Worm (Caenorhabditis elegans) whole organism, L2 larva: ENCODE data around the gene K12H6.12.

ENCODE experiments used
- C34F6.9 ChIP-seq: fragments of 150-350 bp; optimal IDR thresholded peaks from 2 replicates; lab custom pipeline; 2014; ENCODE audit warnings: missing biosample characterization, missing genetic modification characterization
- F13H6.1 ChIP-seq: sonication (generic microtip); optimal IDR thresholded peaks from 2 replicates; lab custom pipeline; 2016; ENCODE audit warnings: missing genetic modification characterization, missing compliant biosample characterization
- R02D3.7 ChIP-seq: fragments of 150-350 bp; optimal IDR thresholded peaks from 2 replicates; lab custom pipeline; 2014; ENCODE audit warnings: missing biosample characterization, missing genetic modification characterization
- Y55F3AM.14 ChIP-seq: fragments of 200-800 bp; sonication (Bioruptor generic); optimal IDR thresholded peaks from 2 replicates; lab custom pipeline; 2018; ENCODE audit warnings: mild to moderate bottlenecking, missing genetic modification characterization, missing compliant biosample characterization
- ZK546.5 ChIP-seq: sonication (generic microtip); optimal IDR thresholded peaks from 2 replicates; lab custom pipeline; 2017; ENCODE audit warnings: missing biosample characterization, missing genetic modification characterization
- alr-1 ChIP-seq: fragments of 150-350 bp; optimal IDR thresholded peaks from 2 replicates; lab custom pipeline; 2014; ENCODE audit warnings: missing biosample characterization, missing genetic modification characterization
- aly-2 ChIP-seq: fragments of 150-350 bp; optimal IDR thresholded peaks from 2 replicates; lab custom pipeline; 2014; ENCODE audit warnings: missing biosample characterization, missing genetic modification characterization
- ama-1 ChIP-seq: fragments of 150-350 bp; optimal IDR thresholded peaks from 2 replicates; lab custom pipeline; 2018; ENCODE audit warnings: inconsistent platforms
- blmp-1 ChIP-seq: sonication (generic microtip); optimal IDR thresholded peaks from 2 replicates; lab custom pipeline; 2017; ENCODE audit warnings: missing genetic modification characterization, mild to moderate bottlenecking, missing compliant biosample characterization, antibody characterized with exemption, moderate library complexity; ENCODE audit not compliant: insufficient read depth
- ceh-16 ChIP-seq: fragments of 150-350 bp; optimal IDR thresholded peaks from 2 replicates; lab custom pipeline; 2014; ENCODE audit warnings: missing biosample characterization, missing genetic modification characterization
- ceh-82 ChIP-seq: fragments of 150-350 bp; optimal IDR thresholded peaks from 2 replicates; lab custom pipeline; 2014; ENCODE audit warnings: missing biosample characterization, missing genetic modification characterization
- crh-2 ChIP-seq: sonication (generic microtip); optimal IDR thresholded peaks from 2 replicates; lab custom pipeline; 2017; ENCODE audit warnings: missing biosample characterization, missing genetic modification characterization
- dmd-4 ChIP-seq: sonication (generic microtip); optimal IDR thresholded peaks from 2 replicates; lab custom pipeline; 2017; ENCODE audit warnings: missing biosample characterization, missing genetic modification characterization
- egl-27 ChIP-seq: sonication (generic microtip); optimal IDR thresholded peaks from 3 replicates; lab custom pipeline; 2017; ENCODE audit warnings: missing biosample characterization, missing genetic modification reagents, missing genetic modification characterization
- elt-1 ChIP-seq: fragments of 150-350 bp; optimal IDR thresholded peaks from 2 replicates; lab custom pipeline; 2014; ENCODE audit warnings: missing biosample characterization, missing genetic modification characterization
- elt-3 ChIP-seq: sonication (generic microtip); optimal IDR thresholded peaks from 2 replicates; lab custom pipeline; 2017; ENCODE audit warnings: missing biosample characterization, missing genetic modification characterization
- fos-1 ChIP-seq: fragments of 150-350 bp; optimal IDR thresholded peaks from 2 replicates; lab custom pipeline; 2014; ENCODE audit warnings: missing biosample characterization, missing genetic modification characterization
- lin-11 ChIP-seq: fragments of 150-350 bp; sonication (generic microtip); optimal IDR thresholded peaks from 2 replicates; lab custom pipeline; 2014; ENCODE audit warnings: missing biosample characterization, missing genetic modification characterization, inconsistent platforms, mixed read lengths
- lin-13 ChIP-seq: fragments of 150-350 bp; optimal IDR thresholded peaks from 2 replicates; lab custom pipeline; 2014; ENCODE audit warnings: missing biosample characterization, missing genetic modification reagents, missing genetic modification characterization
- lin-39 ChIP-seq: fragments of 150-350 bp; optimal IDR thresholded peaks from 2 replicates; lab custom pipeline; 2014; ENCODE audit warnings: missing biosample characterization, missing genetic modification reagents, missing genetic modification characterization
- mbf-1 ChIP-seq: sonication (generic microtip); optimal IDR thresholded peaks from 2 replicates; lab custom pipeline; 2017; ENCODE audit warnings: missing biosample characterization, missing genetic modification characterization
- mdl-1 ChIP-seq, 2 experiments: fragments of 150-350 bp in 1 of 2; sonication (generic microtip) in 1 of 2; optimal IDR thresholded peaks; 2 replicates each; lab custom pipeline; 2017; ENCODE audit warnings: missing biosample characterization in 2 of 2, missing genetic modification characterization in 2 of 2
- nhr-10 ChIP-seq: sonication (generic microtip); optimal IDR thresholded peaks from 2 replicates; lab custom pipeline; 2017; ENCODE audit warnings: missing biosample characterization, missing genetic modification characterization
- nhr-12 ChIP-seq: fragments of 150-350 bp; optimal IDR thresholded peaks from 2 replicates; lab custom pipeline; 2014; ENCODE audit warnings: missing biosample characterization, missing genetic modification characterization
- nhr-129 ChIP-seq: fragments of 150-350 bp; optimal IDR thresholded peaks from 2 replicates; lab custom pipeline; 2014; ENCODE audit warnings: missing biosample characterization, missing genetic modification characterization
- nhr-21 ChIP-seq: fragments of 150-350 bp; optimal IDR thresholded peaks from 2 replicates; lab custom pipeline; 2014; ENCODE audit warnings: missing biosample characterization, missing genetic modification characterization
- nhr-237 ChIP-seq: fragments of 150-350 bp; optimal IDR thresholded peaks from 2 replicates; lab custom pipeline; 2014; ENCODE audit warnings: missing biosample characterization, missing genetic modification characterization
- nhr-25 ChIP-seq: fragments of 150-350 bp; sonication (generic microtip); optimal IDR thresholded peaks from 3 replicates; lab custom pipeline; 2014; ENCODE audit warnings: missing biosample characterization, missing genetic modification characterization
- nhr-6 ChIP-seq: fragments of 150-350 bp; optimal IDR thresholded peaks from 2 replicates; lab custom pipeline; 2014; ENCODE audit warnings: missing biosample characterization, missing genetic modification characterization
- nhr-77 ChIP-seq: fragments of 150-350 bp; optimal IDR thresholded peaks from 2 replicates; lab custom pipeline; 2014; ENCODE audit warnings: missing biosample characterization, missing genetic modification characterization
- sem-4 ChIP-seq: fragments of 150-350 bp; optimal IDR thresholded peaks from 2 replicates; lab custom pipeline; 2014; ENCODE audit warnings: missing biosample characterization, missing genetic modification reagents, missing genetic modification characterization
- snpc-4 ChIP-seq: fragments of 150-350 bp; optimal IDR thresholded peaks from 2 replicates; lab custom pipeline; 2014; ENCODE audit warnings: missing biosample characterization, missing genetic modification characterization
- unc-39 ChIP-seq: fragments of 150-350 bp; optimal IDR thresholded peaks from 2 replicates; lab custom pipeline; 2014; ENCODE audit warnings: missing biosample characterization, missing genetic modification characterization
- unc-55 ChIP-seq: fragments of 150-350 bp; sonication (generic microtip); optimal IDR thresholded peaks from 3 replicates; lab custom pipeline; 2014; ENCODE audit warnings: missing biosample characterization, missing genetic modification reagents, missing genetic modification characterization
- unc-62 ChIP-seq: fragments of 150-350 bp; optimal IDR thresholded peaks from 2 replicates; lab custom pipeline; 2014; ENCODE audit warnings: missing biosample characterization, missing genetic modification reagents, missing genetic modification characterization
- zag-1 ChIP-seq: fragments of 150-350 bp; optimal IDR thresholded peaks from 2 replicates; lab custom pipeline; 2014; ENCODE audit warnings: missing biosample characterization, missing genetic modification characterization

The K12H6.12 gene

ce11 chrII:2770788-2771187 is 37.2 kb upstream of the K12H6.12 start, which contains the start of gene fbxb-105:
Gene fbxb-105, minus strand, starts transcription at chrII:2770888.
- TF ChIP-seq nhr-12 (no peak), mdl-1 (tag; optimal IDR thresholded peaks at IDR 0.05; lab: Kevin White, UChicago) (no peak)

ce11 chrII:2772166-2772565 is 35.8 kb upstream of the K12H6.12 start, which contains the start of gene sdz-10:
Gene sdz-10, minus strand, starts transcription at chrII:2772266.
- TF ChIP-seq unc-55 = no peak
- TF ChIP-seq nhr-21 (tag; lab: Kevin White, UChicago) = no peak
- TF ChIP-seq nhr-237 (tag; lab: Kevin White, UChicago) = no peak
- no peak for TF ChIP-seq elt-3
- no peak for TF ChIP-seq nhr-129
- TF ChIP-seq ZK546.5 (tag; lab: Kevin White, UChicago) = no peak

- no peak for TF ChIP-seq nhr-10 (tag; lab: Kevin White, UChicago)
- no peak for TF ChIP-seq unc-62 (GFP tag; lab: Kevin White, UChicago)
- TF ChIP-seq ama-1 (lab: Kevin White, UChicago) = no peak
- TF ChIP-seq F13H6.1 (tag; lab: Kevin White, UChicago) = no peak
- no peak for TF ChIP-seq ceh-16 (tag; lab: Kevin White, UChicago)
- no peak for TF ChIP-seq nhr-77 (tag; lab: Kevin White, UChicago)
- TF ChIP-seq zag-1 = no peak
- no peak for TF ChIP-seq sem-4 (tag; lab: Kevin White, UChicago)
- TF ChIP-seq lin-39 (tag; lab: Kevin White, UChicago) = no peak
- TF ChIP-seq egl-27 (tag; lab: Kevin White, UChicago) = no peak
- TF ChIP-seq alr-1 (tag; lab: Kevin White, UChicago) = no peak
- no peak for TF ChIP-seq Y55F3AM.14 (GFP tag; lab: Kevin White, UChicago)
- no peak for TF ChIP-seq R02D3.7 (tag; lab: Kevin White, UChicago)
- no peak for TF ChIP-seq unc-39
- TF ChIP-seq lin-11 (tag; lab: Kevin White, UChicago) = no peak
- TF ChIP-seq elt-1 (tag; lab: Kevin White, UChicago) = no peak
- TF ChIP-seq nhr-25 (tag; lab: Kevin White, UChicago) = no peak
- TF ChIP-seq mbf-1 = no peak
- no peak for TF ChIP-seq ceh-82
These were observed 34.4 kb upstream of the K12H6.12 start, which contains the start of gene sdz-9 for ce11 chrII:2773534-2773933. Gene sdz-9, minus strand, starts transcription at chrII:2773634.

ce11 chrII:2774904-2775303 is 33.1 kb upstream of the K12H6.12 start, which contains the start of gene fbxb-111:
Gene fbxb-111, minus strand, starts transcription at chrII:2775004.
- TF ChIP-seq nhr-129 (no peak), lin-13 (GFP tag; lab: Kevin White, UChicago) (no peak), aly-2 (tag; lab: Kevin White, UChicago) (no peak), ceh-82 (no peak), fos-1 (no peak), nhr-25 (tag; lab: Kevin White, UChicago) (no peak), R02D3.7 (tag; lab: Kevin White, UChicago) (no peak), C34F6.9 (no peak)

- TF ChIP-seq blmp-1 (tag; lab: Kevin White, UChicago) (no peak), elt-3 (no peak), F13H6.1 (tag; lab: Kevin White, UChicago) (no peak), nhr-12 (no peak), fos-1 (no peak), dmd-4 (tag; lab: Kevin White, UChicago) (no peak), nhr-237 (tag; lab: Kevin White, UChicago) (no peak), nhr-6 (no peak), lin-39 (tag; lab: Kevin White, UChicago) (no peak), crh-2 (no peak), lin-11 (tag; lab: Kevin White, UChicago) (no peak), ceh-82 (no peak), lin-13 (GFP tag; lab: Kevin White, UChicago) (no peak), ZK546.5 (tag; lab: Kevin White, UChicago) (no peak), elt-1 (tag; lab: Kevin White, UChicago) (no peak), snpc-4 (tag; lab: Kevin White, UChicago) (no peak), nhr-25 (tag; lab: Kevin White, UChicago) (no peak)
- TF ChIP-seq, all 48 proteins: peak for 0
These were observed 30.1 kb upstream of the K12H6.12 start, which contains the start of gene F08D12.4 for ce11 chrII:2777846-2778245. Gene F08D12.4, plus strand, starts transcription at chrII:2778146.
